Worm (Caenorhabditis elegans) whole organism, early embryonic: Measurements from ENCODE around the gene cisd-1.

Experiments
- B0310.2 ChIP-seq: sonication (generic microtip); optimal IDR thresholded peaks from 2 replicates; lab custom pipeline; 2016; ENCODE audit warnings: mild to moderate bottlenecking, missing genetic modification characterization, missing compliant biosample characterization
- F13C5.2 ChIP-seq: sonication (generic microtip); optimal IDR thresholded peaks from 2 replicates; lab custom pipeline; 2017; ENCODE audit warnings: mild to moderate bottlenecking, missing genetic modification characterization, inconsistent platforms, missing compliant biosample characterization
- aly-1 ChIP-seq: sonication (generic microtip); optimal IDR thresholded peaks from 2 replicates; lab custom pipeline; 2016; ENCODE audit warnings: missing genetic modification characterization, missing compliant biosample characterization
- ama-1 ChIP-seq: fragments of 150-350 bp; optimal IDR thresholded peaks from 2 replicates; lab custom pipeline; 2014
- ceh-13 ChIP-seq: fragments of 200-800 bp; sonication (Bioruptor generic); optimal IDR thresholded peaks from 2 replicates; lab custom pipeline; 2018; ENCODE audit warnings: mild to moderate bottlenecking, missing genetic modification characterization, missing compliant biosample characterization
- ceh-36 ChIP-seq: sonication (generic microtip); optimal IDR thresholded peaks from 2 replicates; lab custom pipeline; 2016; ENCODE audit warnings: missing genetic modification characterization, inconsistent platforms, missing compliant biosample characterization
- ets-7 ChIP-seq: sonication (generic microtip); optimal IDR thresholded peaks from 2 replicates; lab custom pipeline; 2016; ENCODE audit warnings: missing genotype, missing genetic modification characterization, missing compliant biosample characterization
- flt-1 ChIP-seq: fragments of 200-800 bp; sonication (Bioruptor generic); IDR thresholded peaks from 2 replicates; pipeline ENCODE4 v1.3.6; 2022; ENCODE audit warnings: missing genetic modification characterization, missing compliant biosample characterization
- hmbx-1 ChIP-seq: sonication (generic microtip); optimal IDR thresholded peaks from 2 replicates; lab custom pipeline; 2016; ENCODE audit warnings: mild to moderate bottlenecking, missing genetic modification characterization, missing compliant biosample characterization
- hmg-4 ChIP-seq: fragments of 200-800 bp; sonication (Bioruptor generic); optimal IDR thresholded peaks from 2 replicates; lab custom pipeline; 2018; ENCODE audit warnings: mild to moderate bottlenecking, missing genetic modification characterization, missing compliant biosample characterization
- hnd-1 ChIP-seq: sonication (generic microtip); optimal IDR thresholded peaks from 2 replicates; lab custom pipeline; 2016; ENCODE audit warnings: missing genetic modification characterization, missing compliant biosample characterization
- pes-1 ChIP-seq: fragments of 200-800 bp; sonication (Bioruptor generic); IDR thresholded peaks from 2 replicates; pipeline ENCODE4 v1.3.6; 2022; ENCODE audit warnings: missing genetic modification reagents, missing genetic modification characterization, missing compliant biosample characterization
- scrt-1 ChIP-seq: fragments of 200-800 bp; sonication (Bioruptor generic); IDR thresholded peaks from 2 replicates; pipeline ENCODE4 v1.3.6; 2022; ENCODE audit warnings: missing genetic modification characterization, missing compliant biosample characterization
- sea-1 ChIP-seq: fragments of 200-800 bp; sonication (Bioruptor generic); conservative IDR thresholded peaks from 2 replicates; pipeline ENCODE4 v1.3.6; 2022; ENCODE audit warnings: missing genetic modification characterization, missing compliant biosample characterization
- tbx-11 ChIP-seq: fragments of 200-800 bp; sonication (Bioruptor generic); IDR thresholded peaks from 2 replicates; pipeline ENCODE4 v1.3.6; 2022; ENCODE audit warnings: missing genetic modification characterization, missing compliant biosample characterization
- tbx-37 ChIP-seq: fragments of 200-800 bp; sonication (Bioruptor generic); conservative IDR thresholded peaks from 2 replicates; pipeline ENCODE4 v1.3.6; 2022; ENCODE audit warnings: missing genetic modification reagents, missing genetic modification characterization, missing compliant biosample characterization
- tra-4 ChIP-seq: sonication (generic microtip); optimal IDR thresholded peaks from 2 replicates; lab custom pipeline; 2017; ENCODE audit warnings: missing genetic modification characterization, missing compliant biosample characterization

The cisd-1 gene

DNA sequence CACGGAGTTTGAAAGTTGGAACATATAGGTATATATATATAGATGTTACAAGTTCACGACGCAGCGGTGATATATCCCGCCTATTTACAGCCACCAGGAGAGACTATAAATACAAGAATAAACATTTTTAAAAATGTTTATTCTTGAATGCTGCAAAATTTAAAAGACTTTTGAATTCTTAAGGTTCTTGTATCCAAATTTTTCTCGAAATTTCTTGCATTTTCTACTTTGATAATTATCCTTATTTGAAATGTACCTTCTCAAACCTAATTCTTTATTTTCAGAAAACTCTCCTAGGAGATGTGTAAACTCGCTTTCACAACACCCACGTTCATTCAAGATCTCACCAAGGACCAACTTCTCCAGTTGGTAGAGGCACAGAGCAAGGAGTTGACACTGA lies 37.8 kb downstream of the cisd-1 start, which contains the start of gene C05D12.4:
Gene C05D12.4 (plus strand): TSS at position 301 of the 400 bp plus-strand sequence.
- TF ChIP-seq ceh-36 (tag; lab: Kevin White, UChicago) = no peak
- TF ChIP-seq tra-4 (tag; lab: Kevin White, UChicago) = no peak
- no peak for TF ChIP-seq tbx-37 (GFP tag; lab: Robert Waterston, UW)
- no peak for TF ChIP-seq tbx-11 (GFP tag; lab: Robert Waterston, UW)
- no peak for TF ChIP-seq hmg-4 (GFP tag; lab: Kevin White, UChicago)
- TF ChIP-seq B0310.2 (tag; lab: Kevin White, UChicago) = no peak
- no peak for TF ChIP-seq sea-1
- TF ChIP-seq ets-7 (tag; lab: Kevin White, UChicago) = no peak
- no peak for TF ChIP-seq ama-1 (lab: Kevin White, UChicago)
- no peak for TF ChIP-seq pes-1
- no peak for TF ChIP-seq flt-1
- TF ChIP-seq F13C5.2 = no peak
- TF ChIP-seq ceh-13 (GFP tag; lab: Kevin White, UChicago) = no peak
- TF ChIP-seq hmbx-1 (tag; lab: Kevin White, UChicago) = no peak

DNA sequence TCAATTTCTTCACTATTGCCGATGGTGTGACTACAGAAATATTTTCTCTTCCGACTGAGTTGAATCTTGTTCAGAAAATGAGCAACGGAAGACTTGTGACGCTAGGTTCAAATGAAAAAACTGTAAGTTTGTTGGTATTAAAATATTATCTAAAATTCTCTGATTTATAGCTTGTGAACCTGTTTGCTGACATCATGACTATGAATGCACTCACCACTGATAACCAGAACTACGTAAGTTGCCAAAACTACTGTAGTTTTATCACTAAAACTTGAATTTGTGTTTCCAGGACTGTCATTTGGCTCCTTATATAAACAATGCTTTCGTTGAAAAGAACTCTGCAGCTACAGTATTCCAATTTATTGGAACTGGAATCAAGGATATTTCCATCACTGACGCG lies 40.8 kb downstream of the cisd-1 start:
- TF ChIP-seq ets-7 (tag; lab: Kevin White, UChicago) (no peak), hnd-1 (tag; lab: Kevin White, UChicago) (no peak), aly-1 (tag; lab: Kevin White, UChicago) (no peak), sea-1 (no peak), flt-1 (no peak), pes-1 (no peak), hmbx-1 (tag; lab: Kevin White, UChicago) (no peak), tbx-37 (GFP tag; lab: Robert Waterston, UW) (no peak), B0310.2 (tag; lab: Kevin White, UChicago) (no peak), ama-1 (lab: Kevin White, UChicago) (no peak), scrt-1 (GFP tag; lab: Robert Waterston, UW) (no peak), ceh-13 (GFP tag; lab: Kevin White, UChicago) (no peak)

- no peak for TF ChIP-seq ets-7 (tag; lab: Kevin White, UChicago)
- TF ChIP-seq tra-4 (tag; lab: Kevin White, UChicago) = no peak
- no peak for TF ChIP-seq ceh-13 (GFP tag; lab: Kevin White, UChicago)
- no peak for TF ChIP-seq ama-1 (lab: Kevin White, UChicago)
- no peak for TF ChIP-seq hnd-1 (tag; lab: Kevin White, UChicago)
- TF ChIP-seq aly-1 (tag; lab: Kevin White, UChicago) = no peak
- TF ChIP-seq hmg-4 (GFP tag; lab: Kevin White, UChicago) = no peak
Measured at ce11 chrII:11427322-11427721, 42.1 kb downstream of the cisd-1 start.

DNA sequence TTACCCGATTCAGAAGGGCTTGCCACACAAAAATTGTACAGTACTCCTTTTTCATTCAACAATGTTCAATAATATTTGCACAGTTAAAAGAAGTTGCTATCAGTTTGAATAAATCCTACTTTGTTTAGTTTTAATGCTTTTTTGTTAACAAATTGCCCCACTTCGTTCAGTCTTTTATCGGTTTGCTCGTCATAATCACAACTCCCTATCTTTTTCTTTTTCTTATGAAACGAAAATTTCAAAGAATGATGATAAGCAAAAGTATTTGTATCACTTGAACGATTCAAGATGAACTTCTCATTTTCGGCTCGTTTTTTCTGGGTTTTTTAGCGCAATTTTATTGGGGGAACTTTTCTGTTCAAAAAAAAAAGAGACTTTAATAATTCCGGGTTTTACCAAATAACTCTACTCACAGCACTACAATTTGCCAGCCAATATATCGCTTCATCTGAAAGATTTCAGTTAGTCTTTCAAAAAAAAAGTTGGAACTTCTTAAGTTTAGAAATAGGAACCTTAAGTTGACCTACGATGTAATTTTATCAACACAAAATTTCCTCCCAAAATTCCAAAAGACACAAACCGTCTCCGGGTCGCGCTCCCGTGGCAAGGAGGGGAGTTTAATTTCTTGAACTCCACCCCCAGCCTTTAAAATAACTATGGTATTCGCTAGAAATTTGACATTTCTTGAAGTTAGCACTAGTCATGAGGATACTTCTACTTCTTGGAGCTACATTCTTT lies 44.7 kb downstream of the cisd-1 start, which contains the start of gene C05D12.3:
Gene C05D12.3 (plus strand): TSS at position 688 of the 738 bp plus-strand sequence.
- no peak for TF ChIP-seq pes-1
- no peak for TF ChIP-seq ets-7 (tag; lab: Kevin White, UChicago)
- TF ChIP-seq tbx-11 (GFP tag; lab: Robert Waterston, UW) = no peak
- TF ChIP-seq tra-4 (tag; lab: Kevin White, UChicago) = no peak
- TF ChIP-seq ceh-13 (GFP tag; lab: Kevin White, UChicago) = no peak
- TF ChIP-seq flt-1 = no peak
- TF ChIP-seq sea-1 = no peak
- TF ChIP-seq B0310.2 (tag; lab: Kevin White, UChicago) = no peak
- no peak for TF ChIP-seq hnd-1 (tag; lab: Kevin White, UChicago)
- no peak for TF ChIP-seq aly-1 (tag; lab: Kevin White, UChicago)
- no peak for TF ChIP-seq ceh-36 (tag; lab: Kevin White, UChicago)
- TF ChIP-seq F13C5.2 = no peak
- TF ChIP-seq ama-1 (lab: Kevin White, UChicago) = no peak
- TF ChIP-seq hmbx-1 (tag; lab: Kevin White, UChicago) = no peak
- TF ChIP-seq scrt-1 (GFP tag; lab: Robert Waterston, UW) = no peak
- TF ChIP-seq hmg-4 (GFP tag; lab: Kevin White, UChicago) = no peak
- TF ChIP-seq tbx-37 (GFP tag; lab: Robert Waterston, UW) = no peak

- TF ChIP-seq sea-1 (no peak), scrt-1 (GFP tag; lab: Robert Waterston, UW) (no peak), B0310.2 (tag; lab: Kevin White, UChicago) (no peak), hnd-1 (tag; lab: Kevin White, UChicago) (no peak), ets-7 (tag; lab: Kevin White, UChicago) (no peak), hmbx-1 (tag; lab: Kevin White, UChicago) (no peak), ceh-13 (GFP tag; lab: Kevin White, UChicago) (no peak), tra-4 (tag; lab: Kevin White, UChicago) (no peak), ceh-36 (tag; lab: Kevin White, UChicago) (no peak), hmg-4 (GFP tag; lab: Kevin White, UChicago) (no peak), F13C5.2 (no peak), flt-1 (no peak), tbx-11 (GFP tag; lab: Robert Waterston, UW) (no peak), aly-1 (tag; lab: Kevin White, UChicago) (no peak), ama-1 (lab: Kevin White, UChicago) (no peak), tbx-37 (GFP tag; lab: Robert Waterston, UW) (no peak)
Measured at ce11 chrII:11424032-11424431, 45.4 kb downstream of the cisd-1 start.
